Worm (Caenorhabditis elegans) whole organism, L4 larva: ENCODE measurements around the gene oef-1.
A peak's percentile ranks its signal among the peaks of the same experiment; 100 is the strongest.

Experiments used
- F10B5.3 ChIP-seq: sonication (generic microtip); optimal IDR thresholded peaks from 2 replicates; lab custom pipeline; 2016; ENCODE audit warnings: mild to moderate bottlenecking, missing genetic modification characterization, missing compliant biosample characterization
- F37D6.2 ChIP-seq: sonication (generic microtip); optimal IDR thresholded peaks from 2 replicates; lab custom pipeline; 2016; ENCODE audit warnings: mild to moderate bottlenecking, missing genetic modification characterization, missing compliant biosample characterization
- F44E2.7 ChIP-seq: fragments of 200-800 bp; sonication (Bioruptor generic); IDR thresholded peaks from 2 replicates; pipeline ENCODE4 v2.1.2; 2022; ENCODE audit warnings: missing genetic modification characterization, missing compliant biosample characterization
- F49E8.2 ChIP-seq: sonication (generic microtip); optimal IDR thresholded peaks from 2 replicates; lab custom pipeline; 2016; ENCODE audit warnings: missing compliant biosample characterization, mild to moderate bottlenecking, missing genetic modification characterization, borderline replicate concordance
- T20F7.1 ChIP-seq: fragments of 200-800 bp; sonication (Bioruptor generic); optimal IDR thresholded peaks from 2 replicates; lab custom pipeline; 2018; ENCODE audit warnings: mild to moderate bottlenecking, missing genetic modification characterization, missing compliant biosample characterization
- Y105C5A.15 ChIP-seq: fragments of 200-800 bp; sonication (Bioruptor generic); IDR thresholded peaks from 2 replicates; pipeline ENCODE4 v1.3.6; 2022; ENCODE audit warnings: missing genetic modification characterization, missing compliant biosample characterization
- Y48G9A.11 ChIP-seq: fragments of 200-800 bp; sonication (Bioruptor generic); IDR thresholded peaks from 2 replicates; pipeline ENCODE4 v1.3.6; 2022; ENCODE audit warnings: missing genetic modification reagents, missing genetic modification characterization, missing compliant biosample characterization
- ceh-62 ChIP-seq: sonication (generic microtip); optimal IDR thresholded peaks from 2 replicates; lab custom pipeline; 2017; ENCODE audit warnings: missing biosample characterization, missing genetic modification characterization
- cey-2 ChIP-seq: sonication (generic microtip); optimal IDR thresholded peaks from 3 replicates; lab custom pipeline; 2017; ENCODE audit warnings: missing genetic modification characterization, mild to moderate bottlenecking, missing compliant biosample characterization, antibody characterized with exemption, borderline replicate concordance; ENCODE audit not compliant: insufficient read depth
- ctbp-1 ChIP-seq: fragments of 200-800 bp; sonication (Bioruptor generic); IDR thresholded peaks from 2 replicates; pipeline ENCODE4 v1.3.6; 2022; ENCODE audit warnings: missing genetic modification reagents, missing genetic modification characterization, missing compliant biosample characterization
- daf-12 ChIP-seq: fragments of 150-350 bp; optimal IDR thresholded peaks from 2 replicates; lab custom pipeline; 2014; ENCODE audit warnings: missing biosample characterization, missing genetic modification reagents, missing genetic modification characterization
- daf-16 ChIP-seq, 3 experiments: sonication (generic microtip); optimal IDR thresholded peaks; 2 replicates each; lab custom pipeline; 2016 to 2017; ENCODE audit warnings: missing genetic modification characterization in 3 of 3, missing genetic modification reagents in 3 of 3, mild to moderate bottlenecking in 2 of 3, missing compliant biosample characterization in 2 of 3, missing biosample characterization in 1 of 3, moderate library complexity in 1 of 3
- dmd-6 ChIP-seq: fragments of 200-800 bp; sonication (Bioruptor generic); IDR thresholded peaks from 2 replicates; pipeline ENCODE4 v1.3.6; 2022; ENCODE audit warnings: missing genetic modification reagents, missing genetic modification characterization, missing compliant biosample characterization
- dmd-8 ChIP-seq: fragments of 200-800 bp; sonication (Bioruptor generic); IDR thresholded peaks from 2 replicates; pipeline ENCODE4 v1.3.6; 2022; ENCODE audit warnings: missing genetic modification characterization, missing compliant biosample characterization
- dmd-9 ChIP-seq: fragments of 200-800 bp; sonication (Bioruptor generic); IDR thresholded peaks from 2 replicates; pipeline ENCODE4 v1.3.6; 2022; ENCODE audit warnings: missing genetic modification reagents, missing genetic modification characterization, missing compliant biosample characterization
- dpl-1 ChIP-seq: fragments of 150-350 bp; optimal IDR thresholded peaks from 2 replicates; lab custom pipeline; 2014; ENCODE audit warnings: missing biosample characterization, missing genetic modification reagents, missing genetic modification characterization
- gei-8 ChIP-seq: fragments of 200-800 bp; sonication (Bioruptor generic); optimal IDR thresholded peaks from 2 replicates; lab custom pipeline; 2018; ENCODE audit warnings: mild to moderate bottlenecking, missing genetic modification characterization, missing compliant biosample characterization
- hif-1 ChIP-seq, 2 experiments: sonication (generic microtip); optimal IDR thresholded peaks; 2 replicates each; lab custom pipeline; 2016 to 2017; ENCODE audit warnings: missing compliant biosample characterization in 2 of 2, missing genetic modification characterization in 2 of 2, missing genetic modification reagents in 2 of 2, missing genotype in 2 of 2, mild to moderate bottlenecking in 1 of 2
- hlh-11 ChIP-seq: fragments of 200-800 bp; sonication (Bioruptor generic); optimal IDR thresholded peaks from 2 replicates; lab custom pipeline; 2018; ENCODE audit warnings: mild to moderate bottlenecking, missing genetic modification characterization, missing compliant biosample characterization
- hmg-1.1 ChIP-seq: fragments of 200-800 bp; sonication (Bioruptor generic); IDR thresholded peaks from 2 replicates; pipeline ENCODE4 v1.3.6; 2022; ENCODE audit warnings: missing genetic modification reagents, missing genetic modification characterization, missing compliant biosample characterization
- lin-1 ChIP-seq: fragments of 200-800 bp; sonication (Bioruptor generic); IDR thresholded peaks from 2 replicates; pipeline ENCODE4 v1.3.6; 2022; ENCODE audit warnings: missing genetic modification reagents, missing genetic modification characterization, missing compliant biosample characterization
- lin-15B ChIP-seq: fragments of 150-350 bp; sonication (generic microtip); optimal IDR thresholded peaks from 3 replicates; lab custom pipeline; 2014; ENCODE audit warnings: missing biosample characterization, missing genetic modification characterization
- lin-29 ChIP-seq: fragments of 200-800 bp; sonication (Bioruptor generic); IDR thresholded peaks from 2 replicates; pipeline ENCODE4 v1.3.6; 2022; ENCODE audit warnings: missing genetic modification reagents, missing genetic modification characterization, missing compliant biosample characterization
- lin-38 ChIP-seq: fragments of 200-800 bp; sonication (Bioruptor generic); IDR thresholded peaks from 2 replicates; pipeline ENCODE4 v1.3.6; 2022; ENCODE audit warnings: missing genetic modification reagents, missing genetic modification characterization, missing compliant biosample characterization
- lsy-2 ChIP-seq, 2 experiments: fragments of 150-350 bp in 1 of 2; sonication (generic microtip) in 1 of 2; optimal IDR thresholded peaks; 2 replicates each; lab custom pipeline; 2014 to 2017; ENCODE audit warnings: missing biosample characterization in 2 of 2, missing genetic modification characterization in 2 of 2
- madf-5 ChIP-seq, 2 experiments: fragments of 200-800 bp; sonication (Bioruptor generic); IDR thresholded peaks; 2 replicates each; pipeline ENCODE4 v1.3.6; 2022; ENCODE audit warnings: missing compliant biosample characterization in 2 of 2, missing genetic modification characterization in 2 of 2
- mdl-1 ChIP-seq, 2 experiments: fragments of 150-350 bp in 1 of 2; sonication (generic microtip) in 1 of 2; optimal IDR thresholded peaks; 2 replicates each; lab custom pipeline; 2014 to 2017; ENCODE audit warnings: missing biosample characterization in 2 of 2, missing genetic modification characterization in 2 of 2
- mxl-2 ChIP-seq: fragments of 200-800 bp; sonication (Bioruptor generic); conservative IDR thresholded peaks from 2 replicates; pipeline ENCODE4 v1.3.6; 2022; ENCODE audit warnings: missing genetic modification reagents, missing genetic modification characterization, missing compliant biosample characterization
- nhr-102 ChIP-seq: sonication (generic microtip); optimal IDR thresholded peaks from 2 replicates; lab custom pipeline; 2016; ENCODE audit warnings: mild to moderate bottlenecking, missing genetic modification characterization, moderate library complexity, missing compliant biosample characterization
- nhr-11 ChIP-seq: fragments of 150-350 bp; optimal IDR thresholded peaks from 2 replicates; lab custom pipeline; 2014; ENCODE audit warnings: missing biosample characterization, missing genetic modification characterization
- nhr-111 ChIP-seq: fragments of 200-800 bp; sonication (Bioruptor generic); optimal IDR thresholded peaks from 2 replicates; lab custom pipeline; 2018; ENCODE audit warnings: mild to moderate bottlenecking, missing genetic modification characterization, missing compliant biosample characterization
- nhr-237 ChIP-seq: sonication (generic microtip); optimal IDR thresholded peaks from 2 replicates; lab custom pipeline; 2017; ENCODE audit warnings: missing biosample characterization, missing genetic modification characterization
- nhr-25 ChIP-seq: sonication (generic microtip); optimal IDR thresholded peaks from 2 replicates; lab custom pipeline; 2017; ENCODE audit warnings: missing genetic modification characterization, mild to moderate bottlenecking, missing compliant biosample characterization, antibody characterized with exemption, moderate library complexity, borderline replicate concordance; ENCODE audit not compliant: insufficient read depth
- nhr-28 ChIP-seq: fragments of 150-350 bp; optimal IDR thresholded peaks from 2 replicates; lab custom pipeline; 2014; ENCODE audit warnings: missing biosample characterization, missing genetic modification characterization
- nhr-77 ChIP-seq: fragments of 150-350 bp; optimal IDR thresholded peaks from 2 replicates; lab custom pipeline; 2014; ENCODE audit warnings: missing biosample characterization, missing genetic modification characterization
- pha-4 ChIP-seq, 2 experiments: fragments of 150-350 bp in 1 of 2; fragments of 200-800 bp in 1 of 2; sonication (Bioruptor generic) in 1 of 2; IDR thresholded peaks in 1 of 2; optimal IDR thresholded peaks in 1 of 2; 2 replicates each; pipeline versions ENCODE4 v1.3.6 to Lab custom; 2014 to 2022; ENCODE audit warnings: missing genetic modification characterization in 2 of 2, missing genetic modification reagents in 2 of 2, missing biosample characterization in 1 of 2, missing compliant biosample characterization in 1 of 2
- php-3 ChIP-seq: fragments of 200-800 bp; sonication (Bioruptor generic); IDR thresholded peaks from 2 replicates; pipeline ENCODE4 v1.3.6; 2022; ENCODE audit warnings: missing genetic modification reagents, missing genetic modification characterization, missing compliant biosample characterization
- pqm-1 ChIP-seq: sonication (generic microtip); optimal IDR thresholded peaks from 2 replicates; lab custom pipeline; 2017; ENCODE audit warnings: missing biosample characterization, missing genetic modification characterization
- snpc-1.2 ChIP-seq: fragments of 200-800 bp; sonication (Bioruptor generic); IDR thresholded peaks from 2 replicates; pipeline ENCODE4 v1.3.6; 2022; ENCODE audit warnings: missing genetic modification reagents, missing genetic modification characterization, missing compliant biosample characterization
- spr-1 ChIP-seq: sonication (generic microtip); optimal IDR thresholded peaks from 2 replicates; lab custom pipeline; 2016; ENCODE audit warnings: mild to moderate bottlenecking, missing genetic modification characterization, missing compliant biosample characterization
- unc-62 ChIP-seq, 3 experiments: fragments of 150-350 bp in 1 of 3; sonication (generic microtip); optimal IDR thresholded peaks in 2 of 3; peaks in 1 of 3; 1 replicate in 1 of 3; 2 replicates in 2 of 3; lab custom pipeline; 2014 to 2017; ENCODE audit warnings: missing biosample characterization in 3 of 3, missing genetic modification characterization in 3 of 3, missing genetic modification reagents in 3 of 3, missing genotype in 1 of 3
- zag-1 ChIP-seq: fragments of 150-350 bp; optimal IDR thresholded peaks from 2 replicates; lab custom pipeline; 2014; ENCODE audit warnings: missing biosample characterization, missing genetic modification characterization
- zfp-3 ChIP-seq: fragments of 200-800 bp; sonication (Bioruptor generic); conservative IDR thresholded peaks from 2 replicates; pipeline ENCODE4 v1.3.6; 2022; ENCODE audit warnings: missing genetic modification reagents, missing genetic modification characterization, missing compliant biosample characterization
- zip-2 ChIP-seq: fragments of 150-350 bp; optimal IDR thresholded peaks from 2 replicates; lab custom pipeline; 2014; ENCODE audit warnings: missing biosample characterization, missing genetic modification characterization
- ztf-11 ChIP-seq: fragments of 150-350 bp; optimal IDR thresholded peaks from 2 replicates; lab custom pipeline; 2014; ENCODE audit warnings: missing biosample characterization, missing genetic modification characterization

The oef-1 gene

DNA sequence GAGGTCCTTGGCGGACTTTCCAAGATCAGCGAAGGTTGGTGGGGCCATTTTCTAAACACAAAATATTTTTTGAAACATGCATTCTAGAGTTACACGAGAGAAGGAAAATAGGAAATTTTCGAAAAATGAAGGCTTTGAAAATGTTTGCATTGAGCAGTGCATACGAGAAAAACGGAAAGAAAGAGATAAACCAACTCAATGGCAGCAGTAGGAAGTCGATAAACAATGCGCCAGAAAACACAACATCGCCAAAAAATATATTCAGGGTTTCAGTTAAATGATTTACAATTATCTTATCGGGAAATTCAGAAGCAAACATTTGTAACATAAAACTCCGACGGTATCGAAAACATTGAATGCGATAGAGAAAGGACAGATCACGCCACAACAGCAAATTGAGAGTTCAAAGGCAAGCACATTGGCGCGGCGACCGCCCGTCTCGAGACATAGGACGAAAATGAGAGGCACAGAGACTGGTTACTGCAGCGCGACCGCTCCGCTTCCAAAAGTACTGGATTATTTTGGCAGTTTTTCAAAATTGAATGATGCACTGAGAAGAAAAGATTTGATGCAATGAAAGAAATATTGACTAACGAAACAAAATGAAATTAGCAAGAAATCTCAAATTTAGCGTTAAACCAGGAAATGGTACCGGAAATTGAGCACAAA, 40.2 kb upstream of the oef-1 start, which contains the start of the genes vdac-1 and R05G6.5 (continued):
- TF ChIP-seq zfp-3 (GFP tag; lab: Robert Waterston, UW) (peak; percentile 69), pha-4 (GFP tag; IDR thresholded peaks at IDR 0.05; lab: Robert Waterston, UW) (peak; percentile 77), pha-4 (tag; optimal IDR thresholded peaks at IDR 0.05; lab: Kevin White, UChicago) (peak; percentile 38), nhr-237 (tag; lab: Kevin White, UChicago) (no peak), F37D6.2 (tag; lab: Kevin White, UChicago) (peak; percentile 13), lin-1 (peak; percentile 65; the same call in 1 of the 2 replicates), madf-5 (GFP tag; IDR thresholded peaks at IDR 0.05; lab: Robert Waterston, UW) (0 out of 4 replicates have a peak, but pooled peaks of 1 of the 2 experiments have one; percentile 51), F44E2.7 (GFP tag; lab: Robert Waterston, UW) (0 out of 2 replicates have a peak, but pooled peaks have one; percentile 21), zag-1 (no peak), hmg-1.1 (GFP tag; lab: Robert Waterston, UW) (peak; percentile 71), nhr-77 (tag; lab: Kevin White, UChicago) (peak; percentile 90)

DNA sequence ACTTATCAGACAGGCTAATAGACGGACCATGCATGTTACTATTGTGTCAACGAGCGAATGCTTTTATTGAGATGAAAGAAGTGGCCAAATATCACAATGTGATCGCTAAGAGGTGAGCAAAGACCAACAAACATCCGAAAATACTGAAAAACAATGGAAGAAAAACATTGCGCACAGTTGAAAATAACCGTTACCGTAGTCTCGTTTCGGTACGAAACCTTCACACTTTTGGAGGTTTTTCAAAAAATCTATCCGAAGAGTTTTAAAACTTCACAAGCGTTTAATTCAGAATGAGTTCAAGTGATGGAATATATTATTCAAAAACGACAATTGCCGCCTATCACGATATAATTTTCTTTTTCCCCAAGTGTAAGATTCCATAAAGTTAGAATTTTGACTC, 39.4 kb upstream of the oef-1 start:
- no peak for TF ChIP-seq nhr-28 (tag; lab: Kevin White, UChicago)
- no peak for TF ChIP-seq T20F7.1 (GFP tag; lab: Kevin White, UChicago)
- TF ChIP-seq ztf-11 = no peak
- TF ChIP-seq ceh-62 (tag; lab: Kevin White, UChicago) = no peak
- TF ChIP-seq Y48G9A.11 (GFP tag; lab: Robert Waterston, UW) = 0 out of 2 replicates have a peak, but pooled peaks have one; percentile 47
- no peak for TF ChIP-seq nhr-102 (tag; lab: Kevin White, UChicago)
- no peak for TF ChIP-seq daf-12 (tag; lab: Kevin White, UChicago)
- no peak for TF ChIP-seq spr-1 (tag; lab: Kevin White, UChicago)
- TF ChIP-seq zip-2 (tag; lab: Kevin White, UChicago) = no peak
- TF ChIP-seq gei-8 = no peak
- no peak for TF ChIP-seq nhr-25
- no peak for TF ChIP-seq php-3 (GFP tag; lab: Robert Waterston, UW)
- TF ChIP-seq snpc-1.2 = no peak
- no peak for TF ChIP-seq F10B5.3 (tag; lab: Kevin White, UChicago)
- no peak for TF ChIP-seq dmd-8 (GFP tag; lab: Robert Waterston, UW)
- TF ChIP-seq pha-4 (GFP tag; IDR thresholded peaks at IDR 0.05; lab: Robert Waterston, UW) = no peak
- TF ChIP-seq pha-4 (tag; optimal IDR thresholded peaks at IDR 0.05; lab: Kevin White, UChicago) = no peak
- no peak for TF ChIP-seq hif-1 (tag; optimal IDR thresholded peaks at IDR 0.05; lab: Kevin White, UChicago)
- TF ChIP-seq lsy-2 (tag; optimal IDR thresholded peaks at IDR 0.05; lab: Kevin White, UChicago) = peak in 1 of 2 experiments; percentile 91
- TF ChIP-seq ctbp-1 (GFP tag; lab: Robert Waterston, UW) = no peak
- TF ChIP-seq hlh-11 (tag; lab: Kevin White, UChicago) = no peak
- no peak for TF ChIP-seq Y105C5A.15 (GFP tag; lab: Robert Waterston, UW)
- TF ChIP-seq nhr-77 (tag; lab: Kevin White, UChicago) = no peak
- TF ChIP-seq dpl-1 (GFP tag; lab: Kevin White, UChicago) = peak; percentile 27
- TF ChIP-seq madf-5 (GFP tag; IDR thresholded peaks at IDR 0.05; lab: Robert Waterston, UW) = no peak
- TF ChIP-seq dmd-9 (GFP tag; lab: Robert Waterston, UW) = no peak
- TF ChIP-seq F49E8.2 (tag; lab: Kevin White, UChicago) = peak; percentile 9
- TF ChIP-seq nhr-111 (GFP tag; lab: Kevin White, UChicago) = no peak
- no peak for TF ChIP-seq nhr-11 (tag; lab: Kevin White, UChicago)
- TF ChIP-seq lin-38 = 0 out of 2 replicates have a peak, but pooled peaks have one; percentile 18
- no peak for TF ChIP-seq cey-2 (tag; lab: Kevin White, UChicago)
- no peak for TF ChIP-seq daf-16 (GFP tag; optimal IDR thresholded peaks at IDR 0.05; lab: Kevin White, UChicago)
- peak; percentile 16 for TF ChIP-seq daf-16 (tag; optimal IDR thresholded peaks at IDR 0.05; lab: Kevin White, UChicago)
- TF ChIP-seq pqm-1 (tag; lab: Kevin White, UChicago) = no peak
- peak in 1 of 2 experiments; percentile 38 for TF ChIP-seq unc-62 (GFP tag; optimal IDR thresholded peaks at IDR 0.05 in 1 of 2; lab: Kevin White, UChicago)
- TF ChIP-seq unc-62 (tag; optimal IDR thresholded peaks at IDR 0.05; lab: Kevin White, UChicago) = no peak
- TF ChIP-seq mdl-1 (tag; optimal IDR thresholded peaks at IDR 0.05; lab: Kevin White, UChicago) = no peak
- TF ChIP-seq lin-29 (GFP tag; lab: Robert Waterston, UW) = no peak
- no peak for TF ChIP-seq lin-15B (tag; lab: Kevin White, UChicago)
- TF ChIP-seq mxl-2 (GFP tag; lab: Robert Waterston, UW) = no peak
- no peak for TF ChIP-seq dmd-6 (GFP tag; lab: Robert Waterston, UW)
